Worm (Caenorhabditis elegans): ENCODE measurements around the gene R13A1.3.

The R13A1.3 gene

DNA sequence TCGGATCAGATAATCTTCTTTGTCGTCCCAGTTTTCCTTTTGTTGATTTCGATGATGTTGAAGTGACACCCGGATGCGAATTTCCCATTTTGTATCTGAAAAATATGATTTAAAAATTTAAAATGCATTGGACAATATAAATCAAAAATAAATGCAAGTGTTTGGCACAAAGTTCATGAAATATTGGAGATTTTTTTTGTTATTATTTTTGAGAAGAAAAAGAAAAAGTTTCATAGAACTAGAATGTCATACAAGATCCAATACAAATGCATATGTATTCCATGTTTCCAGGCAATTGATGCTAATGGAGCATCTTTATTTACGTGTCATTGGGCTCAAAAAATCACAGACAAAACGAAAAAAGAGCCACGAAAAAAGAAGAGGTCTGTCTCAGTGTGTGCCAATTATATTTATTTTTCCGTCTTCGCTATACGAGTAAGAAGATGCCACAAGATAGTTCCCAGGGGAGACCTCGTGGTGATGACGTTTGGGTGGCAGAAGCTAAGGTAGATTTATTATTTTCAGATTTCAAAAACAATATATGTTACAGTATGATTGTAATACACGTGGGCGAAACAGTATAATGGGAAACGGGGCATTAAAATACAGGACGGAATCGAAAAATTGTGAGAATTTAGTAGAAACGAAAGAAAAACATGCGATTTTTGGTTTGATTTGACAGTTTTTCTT is 15.7 kb downstream of the R13A1.3 start, which contains the start of the genes glb-23 and R13A1.1:
glb-23 (minus strand) TSS at position 101 of the 690 bp plus-strand sequence.
R13A1.1 (plus strand) TSS at position 640 of the 690 bp plus-strand sequence.
- TF ChIP-seq dao-5 (tag; optimal IDR thresholded peaks at IDR 0.05): no peak
- TF ChIP-seq W03F9.2 (tag; optimal IDR thresholded peaks at IDR 0.05): no peak
- TF ChIP-seq him-1 (tag; optimal IDR thresholded peaks at IDR 0.05): no peak

ce11 chrIV:7222088-7222487 is 18.3 kb downstream of the R13A1.3 start:
- TF ChIP-seq W03F9.2 (tag; optimal IDR thresholded peaks at IDR 0.05) (no peak), him-1 (tag; optimal IDR thresholded peaks at IDR 0.05) (no peak)

DNA sequence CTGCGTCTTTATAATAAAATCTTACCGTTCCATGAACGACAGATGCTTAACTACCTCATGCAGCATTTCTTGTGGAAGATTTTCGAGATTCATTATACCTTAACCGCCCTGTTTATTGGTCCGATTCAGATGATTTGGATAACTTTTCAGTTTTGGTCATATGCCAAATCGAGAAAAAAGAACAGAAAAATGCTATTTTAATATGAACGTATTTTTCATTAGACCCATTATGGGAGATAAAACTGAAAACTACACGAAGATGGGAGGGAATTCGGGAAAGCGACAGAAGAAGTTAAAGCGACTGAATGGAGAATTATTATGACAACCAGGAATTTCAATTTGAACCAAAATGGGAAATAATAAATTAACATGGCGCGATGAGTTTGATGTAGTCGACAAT is 23.3 kb downstream of the R13A1.3 start, which contains the start of gene R13A1.10:
R13A1.10 (minus strand) TSS at position 101 of the 400 bp plus-strand sequence.
- TF ChIP-seq him-1 (tag; optimal IDR thresholded peaks at IDR 0.05): no peak
- TF ChIP-seq W03F9.2 (tag; optimal IDR thresholded peaks at IDR 0.05): no peak
- TF ChIP-seq dao-5 (tag; optimal IDR thresholded peaks at IDR 0.05): no peak

- TF ChIP-seq dao-5 (tag; optimal IDR thresholded peaks at IDR 0.05): no peak
- no peak for TF ChIP-seq W03F9.2 (tag; optimal IDR thresholded peaks at IDR 0.05)
- TF ChIP-seq him-1 (tag; optimal IDR thresholded peaks at IDR 0.05): no peak
Measured at ce11 chrIV:7228208-7228607, 24.4 kb downstream of the R13A1.3 start, which contains the start of gene D2024.5. D2024.5 (minus strand) TSS chrIV:7228308.

- no peak for TF ChIP-seq him-1 (tag; optimal IDR thresholded peaks at IDR 0.05)
- TF ChIP-seq dao-5 (tag; optimal IDR thresholded peaks at IDR 0.05): no peak
- peak; percentile 91 for TF ChIP-seq W03F9.2 (tag; optimal IDR thresholded peaks at IDR 0.05)
Measured at ce11 chrIV:7230198-7230597, 26.4 kb downstream of the R13A1.3 start, which contains the start of gene cap-1. cap-1 (minus strand) TSS chrIV:7230223.

DNA sequence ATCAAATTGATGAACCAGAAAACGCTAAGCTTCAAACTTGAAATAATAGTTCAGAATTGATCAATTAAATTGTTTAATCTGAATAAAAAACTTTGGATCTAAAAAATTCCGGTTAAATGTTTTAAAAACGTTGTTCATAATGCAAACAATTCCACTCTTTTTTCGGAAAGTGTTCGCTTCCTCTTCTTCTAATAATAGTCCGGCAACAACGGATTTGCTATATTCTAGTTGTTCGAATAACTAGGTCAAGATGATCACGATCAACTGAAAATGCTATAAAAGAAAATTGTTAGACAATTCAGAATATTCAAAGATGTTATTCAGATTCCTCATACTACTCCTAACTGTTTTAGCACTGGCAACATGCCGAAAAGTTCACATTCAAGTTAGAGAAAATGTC is 27.1 kb downstream of the R13A1.3 start, which contains the start of gene D2024.4:
D2024.4 (plus strand) TSS at position 301 of the 400 bp plus-strand sequence.
- TF ChIP-seq W03F9.2 (tag; optimal IDR thresholded peaks at IDR 0.05) (no peak), dao-5 (tag; optimal IDR thresholded peaks at IDR 0.05) (no peak), him-1 (tag; optimal IDR thresholded peaks at IDR 0.05) (no peak)

DNA sequence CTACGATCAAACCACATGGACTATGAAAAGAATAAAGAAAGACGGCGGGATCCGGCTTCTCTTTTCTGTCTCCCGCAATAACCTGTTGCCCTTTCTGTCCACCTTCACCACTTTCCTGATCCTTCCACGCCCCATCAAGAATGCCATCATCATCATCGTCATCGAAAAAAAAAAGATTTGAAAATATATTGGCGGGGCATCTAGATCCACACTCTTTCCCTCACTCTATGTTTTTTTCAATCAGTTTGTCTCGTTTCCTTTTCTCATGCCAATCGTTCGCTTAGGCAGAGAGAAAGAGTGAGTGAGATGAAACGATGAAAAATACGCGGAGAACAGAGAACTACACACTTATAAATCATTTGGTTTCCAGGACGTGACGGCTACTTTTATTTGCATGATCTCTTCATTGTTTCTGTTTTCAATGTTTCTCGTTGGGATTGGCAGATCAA is 29.8 kb downstream of the R13A1.3 start:
- no peak for TF ChIP-seq him-1 (tag; optimal IDR thresholded peaks at IDR 0.05)

DNA sequence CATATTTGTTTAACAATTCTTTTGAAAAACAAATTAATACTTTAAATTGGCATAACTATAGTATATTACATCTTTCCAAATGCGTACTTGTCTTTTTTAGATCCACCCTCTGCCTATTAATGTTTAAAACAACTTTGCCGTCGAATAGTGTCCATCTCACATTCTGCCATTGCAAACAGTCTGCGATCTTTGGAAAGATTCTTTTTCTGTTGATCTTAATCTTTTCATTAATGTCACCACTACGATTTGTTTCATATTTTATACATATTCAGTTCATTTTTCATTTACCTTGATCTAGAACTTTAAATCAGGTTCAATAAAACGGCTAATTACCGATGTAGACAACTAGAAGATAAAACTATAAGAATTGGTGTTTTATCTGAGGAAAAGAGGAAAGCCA is 30.8 kb downstream of the R13A1.3 start:
- no peak for TF ChIP-seq dao-5 (tag; optimal IDR thresholded peaks at IDR 0.05)
- TF ChIP-seq W03F9.2 (tag; optimal IDR thresholded peaks at IDR 0.05): no peak
- TF ChIP-seq him-1 (tag; optimal IDR thresholded peaks at IDR 0.05): no peak

DNA sequence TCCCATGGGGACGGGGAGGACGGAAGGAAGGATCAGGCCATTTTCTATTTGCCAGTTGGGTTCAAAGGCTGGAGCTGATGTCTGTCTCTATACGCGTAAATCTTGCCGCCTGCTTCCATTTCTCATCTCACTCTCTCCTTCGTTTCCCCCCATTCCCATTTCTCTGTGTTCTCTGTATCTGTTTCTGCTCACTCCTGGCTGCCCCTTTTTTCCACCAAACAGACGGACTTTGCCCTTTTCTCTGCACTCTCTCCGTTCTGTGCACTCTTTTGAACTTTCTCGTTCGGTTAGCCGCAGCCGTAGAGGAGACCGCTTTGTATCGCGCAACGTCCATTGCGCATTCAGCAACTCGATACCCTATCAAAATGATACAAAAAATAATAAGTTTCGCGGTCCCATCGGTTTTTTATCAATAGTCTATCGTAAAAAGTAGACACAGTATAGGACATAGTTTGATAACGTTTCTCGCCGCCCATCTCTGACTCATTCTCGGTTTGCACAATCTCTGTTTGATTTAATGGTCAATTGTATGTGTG is 31.7 kb downstream of the R13A1.3 start:
- no peak for TF ChIP-seq W03F9.2 (tag; optimal IDR thresholded peaks at IDR 0.05)
- TF ChIP-seq him-1 (tag; optimal IDR thresholded peaks at IDR 0.05): no peak
- no peak for TF ChIP-seq dao-5 (tag; optimal IDR thresholded peaks at IDR 0.05)

DNA sequence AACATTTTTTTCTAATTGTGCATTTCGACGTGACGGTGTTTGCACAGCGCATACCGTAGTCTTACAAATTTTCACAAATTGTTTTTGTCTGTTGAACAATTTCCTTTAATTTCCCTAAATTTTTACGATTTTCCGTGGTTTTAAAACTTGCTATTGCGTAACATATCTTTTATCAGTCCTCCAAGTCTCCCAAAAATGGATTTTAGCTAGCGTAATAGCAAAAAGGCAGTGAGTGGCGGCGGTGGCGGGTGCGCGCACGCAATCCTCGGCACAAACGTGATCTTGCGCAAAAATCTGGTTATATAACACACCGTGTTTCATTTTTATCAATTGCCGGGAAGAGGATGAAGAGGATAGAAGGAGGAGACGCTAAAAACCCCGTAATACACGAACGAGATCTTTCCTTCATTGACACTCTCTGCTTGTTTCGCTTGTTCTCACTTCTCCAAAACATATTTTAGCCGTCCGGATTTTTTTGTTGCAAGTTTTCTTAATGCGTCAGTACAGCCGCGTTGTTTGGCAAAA is 32.5 kb downstream of the R13A1.3 start:
- TF ChIP-seq W03F9.2 (tag; optimal IDR thresholded peaks at IDR 0.05) (no peak), dao-5 (tag; optimal IDR thresholded peaks at IDR 0.05) (no peak), him-1 (tag; optimal IDR thresholded peaks at IDR 0.05) (no peak)

DNA sequence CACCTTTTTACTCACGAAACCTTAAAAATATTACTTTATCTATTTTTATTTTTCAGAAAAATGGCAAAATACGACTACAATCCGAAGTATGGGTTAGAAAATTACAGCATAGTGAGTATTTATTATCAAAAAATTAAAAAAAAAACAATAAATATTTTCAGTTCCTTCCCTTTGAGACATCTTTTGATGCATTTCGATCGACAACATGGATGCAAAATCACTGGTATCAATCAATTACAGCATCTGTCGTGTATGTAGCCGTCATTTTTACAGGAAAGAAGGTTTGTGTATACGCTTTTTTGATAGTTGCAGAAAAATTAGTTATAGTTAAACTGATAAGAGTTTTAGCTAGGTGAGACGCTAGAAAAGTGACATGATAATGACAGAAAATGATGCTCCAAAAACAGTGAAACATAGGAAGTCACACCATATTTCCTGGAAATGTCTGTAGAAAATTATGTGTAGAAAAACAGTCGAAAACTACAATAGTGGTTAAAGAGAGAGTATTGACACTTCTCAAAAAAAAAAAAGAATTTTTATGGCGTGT is 33.9 kb downstream of the R13A1.3 start, which contains the start of gene elo-3:
elo-3 (plus strand) TSS at position 51 of the 547 bp plus-strand sequence.
- TF ChIP-seq dao-5 (tag; optimal IDR thresholded peaks at IDR 0.05) (no peak), him-1 (tag; optimal IDR thresholded peaks at IDR 0.05) (no peak), W03F9.2 (tag; optimal IDR thresholded peaks at IDR 0.05) (no peak)

ce11 chrIV:7240564-7240963 is 36.8 kb downstream of the R13A1.3 start:
- TF ChIP-seq W03F9.2 (tag; optimal IDR thresholded peaks at IDR 0.05) (no peak), dao-5 (tag; optimal IDR thresholded peaks at IDR 0.05) (no peak), him-1 (tag; optimal IDR thresholded peaks at IDR 0.05) (no peak)

DNA sequence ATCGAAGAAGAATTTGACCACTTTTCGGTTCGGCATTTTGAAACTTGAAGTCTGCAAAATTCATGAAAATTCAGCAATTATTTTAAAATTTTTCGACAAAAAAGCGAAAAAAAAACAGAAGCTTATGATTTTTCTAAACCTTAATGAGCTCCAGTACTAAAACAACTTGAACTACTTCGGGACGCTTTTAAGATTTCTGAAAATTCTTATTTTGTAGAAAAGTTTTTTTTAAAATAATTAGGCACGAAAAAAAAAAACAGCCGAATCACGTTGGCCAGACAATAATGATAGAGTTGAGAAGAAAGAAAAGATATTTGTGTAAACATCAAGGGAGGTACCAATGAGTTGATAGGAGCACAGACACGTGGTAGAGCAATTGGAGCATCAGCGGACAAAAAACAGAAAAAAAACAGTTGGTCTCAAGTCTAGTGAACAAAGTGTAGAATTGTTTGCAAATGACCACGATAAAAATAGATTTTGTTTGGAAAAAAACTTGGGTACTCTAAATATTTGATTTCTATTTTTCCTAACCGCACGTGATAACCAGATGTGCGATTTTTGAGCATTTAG is 38.5 kb downstream of the R13A1.3 start, which contains the start of gene gstk-2:
gstk-2 (minus strand) TSS at position 51 of the 570 bp plus-strand sequence.
- no peak for TF ChIP-seq dao-5 (tag; optimal IDR thresholded peaks at IDR 0.05)
- TF ChIP-seq him-1 (tag; optimal IDR thresholded peaks at IDR 0.05): no peak
- no peak for TF ChIP-seq W03F9.2 (tag; optimal IDR thresholded peaks at IDR 0.05)
